Worm (Caenorhabditis elegans): ENCODE data around the gene C32D5.7.

- TF ChIP-seq him-1 (tag; optimal IDR thresholded peaks at IDR 0.05) (no peak), W03F9.2 (tag; optimal IDR thresholded peaks at IDR 0.05) (no peak)
Observed at ce11 chrII:6294261-6294660, 45.6 kb downstream of the C32D5.7 start, which contains the start of gene mps-1.
